Worm (Caenorhabditis elegans) whole organism, midembryonic: ENCODE data around the gene F38H4.4.

Source experiments
- T22C8.4 ChIP-seq: fragments of 200-800 bp; sonication (Bioruptor generic); IDR thresholded peaks from 2 replicates; pipeline ENCODE4 v1.3.6; 2022; ENCODE audit warnings: missing genetic modification characterization, missing compliant biosample characterization
- cog-1 ChIP-seq: sonication (generic microtip); optimal IDR thresholded peaks from 2 replicates; lab custom pipeline; 2016; ENCODE audit warnings: missing genetic modification characterization, missing compliant biosample characterization
- flt-1 ChIP-seq: fragments of 200-800 bp; sonication (Bioruptor generic); IDR thresholded peaks from 2 replicates; pipeline ENCODE4 v1.3.6; 2022; ENCODE audit warnings: missing genetic modification characterization, missing compliant biosample characterization
- klf-2 ChIP-seq: fragments of 200-800 bp; sonication (Bioruptor generic); conservative IDR thresholded peaks from 2 replicates; pipeline ENCODE4 v1.3.6; 2022; ENCODE audit warnings: missing genetic modification reagents, missing genetic modification characterization, missing compliant biosample characterization
- med-1 ChIP-seq: sonication (generic microtip); optimal IDR thresholded peaks from 2 replicates; lab custom pipeline; 2017; ENCODE audit warnings: missing genetic modification characterization, mild to moderate bottlenecking, missing compliant biosample characterization, antibody characterized with exemption, missing genetic modification reagents; ENCODE audit not compliant: insufficient read depth
- ref-1 ChIP-seq: fragments of 200-800 bp; sonication (Bioruptor generic); conservative IDR thresholded peaks from 2 replicates; pipeline ENCODE4 v1.3.6; 2022; ENCODE audit warnings: missing genetic modification reagents, missing genetic modification characterization, missing compliant biosample characterization
- tab-1 ChIP-seq: fragments of 200-800 bp; sonication (Bioruptor generic); IDR thresholded peaks from 2 replicates; pipeline ENCODE4 v1.3.6; 2022; ENCODE audit warnings: missing genetic modification characterization, missing compliant biosample characterization
- ztf-23 ChIP-seq: fragments of 200-800 bp; sonication (Bioruptor generic); IDR thresholded peaks from 2 replicates; pipeline ENCODE4 v1.3.6; 2022; ENCODE audit warnings: missing genetic modification reagents, missing genetic modification characterization, missing compliant biosample characterization
- ztf-29 ChIP-seq: fragments of 200-800 bp; sonication (Bioruptor generic); IDR thresholded peaks from 2 replicates; pipeline ENCODE4 v1.3.6; 2022; ENCODE audit warnings: missing genetic modification reagents, missing genetic modification characterization, missing compliant biosample characterization

The F38H4.4 gene

ce11 chrIV:11847771-11848312, at the start of gene F38H4.4, which contains the start of gene F38H4.6:
Gene F38H4.4, plus strand, starts transcription at chrIV:11848262.
Gene F38H4.6, minus strand, starts transcription at chrIV:11847871.
- TF ChIP-seq ztf-29: no peak
- no peak for TF ChIP-seq ref-1 (GFP tag; lab: Robert Waterston, UW)
- no peak for TF ChIP-seq tab-1 (GFP tag; lab: Robert Waterston, UW)
- no peak for TF ChIP-seq med-1 (GFP tag; lab: Kevin White, UChicago)
- no peak for TF ChIP-seq klf-2 (GFP tag; lab: Robert Waterston, UW)
- TF ChIP-seq ztf-23 (GFP tag; lab: Robert Waterston, UW): no peak
- TF ChIP-seq flt-1 (GFP tag; lab: Robert Waterston, UW): no peak
- no peak for TF ChIP-seq T22C8.4 (GFP tag; lab: Robert Waterston, UW)
- TF ChIP-seq cog-1 (tag; lab: Kevin White, UChicago): no peak

ce11 chrIV:11799240-11799639, 48.8 kb upstream of the F38H4.4 start:
- TF ChIP-seq med-1 (GFP tag; lab: Kevin White, UChicago) (no peak), ref-1 (GFP tag; lab: Robert Waterston, UW) (no peak), flt-1 (GFP tag; lab: Robert Waterston, UW) (no peak), ztf-29 (no peak), T22C8.4 (GFP tag; lab: Robert Waterston, UW) (no peak), klf-2 (GFP tag; lab: Robert Waterston, UW) (no peak), cog-1 (tag; lab: Kevin White, UChicago) (no peak), tab-1 (GFP tag; lab: Robert Waterston, UW) (no peak), ztf-23 (GFP tag; lab: Robert Waterston, UW) (no peak)

- no peak for TF ChIP-seq klf-2 (GFP tag; lab: Robert Waterston, UW)
- TF ChIP-seq tab-1 (GFP tag; lab: Robert Waterston, UW): no peak
- TF ChIP-seq cog-1 (tag; lab: Kevin White, UChicago): no peak
- TF ChIP-seq med-1 (GFP tag; lab: Kevin White, UChicago): no peak
- no peak for TF ChIP-seq ref-1 (GFP tag; lab: Robert Waterston, UW)
- no peak for TF ChIP-seq ztf-23 (GFP tag; lab: Robert Waterston, UW)
- no peak for TF ChIP-seq T22C8.4 (GFP tag; lab: Robert Waterston, UW)
- TF ChIP-seq ztf-29: no peak
- no peak for TF ChIP-seq flt-1 (GFP tag; lab: Robert Waterston, UW)
Measured at ce11 chrIV:11801078-11801477, 47.0 kb upstream of the F38H4.4 start, which contains the start of gene dyf-18. Gene dyf-18, minus strand, starts transcription at chrIV:11801178.

- TF ChIP-seq ztf-23 (GFP tag; lab: Robert Waterston, UW): no peak
- no peak for TF ChIP-seq ref-1 (GFP tag; lab: Robert Waterston, UW)
- TF ChIP-seq ztf-29: no peak
- no peak for TF ChIP-seq T22C8.4 (GFP tag; lab: Robert Waterston, UW)
- no peak for TF ChIP-seq med-1 (GFP tag; lab: Kevin White, UChicago)
- no peak for TF ChIP-seq flt-1 (GFP tag; lab: Robert Waterston, UW)
- TF ChIP-seq cog-1 (tag; lab: Kevin White, UChicago): no peak
- TF ChIP-seq klf-2 (GFP tag; lab: Robert Waterston, UW): no peak
- no peak for TF ChIP-seq tab-1 (GFP tag; lab: Robert Waterston, UW)
Measured at ce11 chrIV:11803044-11803443, 45.0 kb upstream of the F38H4.4 start, which contains the start of gene H01G02.4. Gene H01G02.4, minus strand, starts transcription at chrIV:11803144.

ce11 chrIV:11804053-11804452, 44.0 kb upstream of the F38H4.4 start, which contains the start of gene H01G02.1:
Gene H01G02.1, minus strand, starts transcription at chrIV:11804153.
- TF ChIP-seq med-1 (GFP tag; lab: Kevin White, UChicago): no peak
- no peak for TF ChIP-seq flt-1 (GFP tag; lab: Robert Waterston, UW)
- TF ChIP-seq tab-1 (GFP tag; lab: Robert Waterston, UW): no peak
- TF ChIP-seq T22C8.4 (GFP tag; lab: Robert Waterston, UW): no peak
- TF ChIP-seq cog-1 (tag; lab: Kevin White, UChicago): no peak
- TF ChIP-seq klf-2 (GFP tag; lab: Robert Waterston, UW): no peak
- no peak for TF ChIP-seq ztf-23 (GFP tag; lab: Robert Waterston, UW)
- no peak for TF ChIP-seq ref-1 (GFP tag; lab: Robert Waterston, UW)
- TF ChIP-seq ztf-29: no peak

- TF ChIP-seq cog-1 (tag; lab: Kevin White, UChicago) (no peak), med-1 (GFP tag; lab: Kevin White, UChicago) (no peak), T22C8.4 (GFP tag; lab: Robert Waterston, UW) (no peak), flt-1 (GFP tag; lab: Robert Waterston, UW) (no peak), ref-1 (GFP tag; lab: Robert Waterston, UW) (no peak), ztf-23 (GFP tag; lab: Robert Waterston, UW) (no peak), klf-2 (GFP tag; lab: Robert Waterston, UW) (no peak), tab-1 (GFP tag; lab: Robert Waterston, UW) (no peak), ztf-29 (no peak)
Measured at ce11 chrIV:11809047-11809446, 39.0 kb upstream of the F38H4.4 start.

- 0 out of 2 replicates have a peak, but pooled peaks have one; percentile 10 for TF ChIP-seq flt-1 (GFP tag; lab: Robert Waterston, UW)
- peak; percentile 31 for TF ChIP-seq cog-1 (tag; lab: Kevin White, UChicago)
- no peak for TF ChIP-seq klf-2 (GFP tag; lab: Robert Waterston, UW)
- no peak for TF ChIP-seq tab-1 (GFP tag; lab: Robert Waterston, UW)
- TF ChIP-seq ref-1 (GFP tag; lab: Robert Waterston, UW): no peak
- TF ChIP-seq T22C8.4 (GFP tag; lab: Robert Waterston, UW): no peak
- TF ChIP-seq med-1 (GFP tag; lab: Kevin White, UChicago): no peak
- no peak for TF ChIP-seq ztf-23 (GFP tag; lab: Robert Waterston, UW)
Measured at ce11 chrIV:11809708-11810114, 38.4 kb upstream of the F38H4.4 start.

- no peak for TF ChIP-seq flt-1 (GFP tag; lab: Robert Waterston, UW)
- no peak for TF ChIP-seq cog-1 (tag; lab: Kevin White, UChicago)
- TF ChIP-seq T22C8.4 (GFP tag; lab: Robert Waterston, UW): no peak
- no peak for TF ChIP-seq ztf-29
- no peak for TF ChIP-seq tab-1 (GFP tag; lab: Robert Waterston, UW)
- TF ChIP-seq med-1 (GFP tag; lab: Kevin White, UChicago): no peak
Measured at ce11 chrIV:11812017-11812416, 36.0 kb upstream of the F38H4.4 start.
